Fruit fly (Drosophila melanogaster) whole organism, adult: Measurements from ENCODE around the gene Iru.
A peak's percentile ranks its signal among the peaks of the same experiment; 100 is the strongest.

Source experiments
- CG11617 ChIP-seq: fragments of 200-800 bp; sonication (Bioruptor generic); optimal IDR thresholded peaks from 2 replicates; lab custom pipeline; 2017; ENCODE audit warnings: mild to moderate bottlenecking, missing biosample characterization, missing genetic modification reagents, missing genetic modification characterization
- CG12768 ChIP-seq: fragments of 200-800 bp; sonication (Bioruptor generic); optimal IDR thresholded peaks from 2 replicates; lab custom pipeline; 2017; ENCODE audit warnings: missing biosample characterization, missing genetic modification characterization, mild to moderate bottlenecking, moderate library complexity, missing genetic modification reagents
- CG14711 ChIP-seq: fragments of 200-800 bp; sonication (Bioruptor generic); optimal IDR thresholded peaks from 2 replicates; lab custom pipeline; 2018; ENCODE audit warnings: missing biosample characterization, mild to moderate bottlenecking, missing genetic modification characterization, moderate library complexity
- CG1620 ChIP-seq: fragments of 200-800 bp; sonication (Bioruptor generic); optimal IDR thresholded peaks from 2 replicates; lab custom pipeline; 2016; ENCODE audit warnings: missing biosample characterization, missing genetic modification characterization
- CG33017 ChIP-seq: fragments of 200-800 bp; sonication (Bioruptor generic); optimal IDR thresholded peaks from 2 replicates; lab custom pipeline; 2018; ENCODE audit warnings: missing biosample characterization, mild to moderate bottlenecking, missing genetic modification characterization, moderate library complexity
- CG5204 ChIP-seq: fragments of 200-800 bp; sonication (Bioruptor generic); optimal IDR thresholded peaks from 2 replicates; lab custom pipeline; 2016; ENCODE audit warnings: missing biosample characterization, missing genetic modification characterization
- CG7045 ChIP-seq: fragments of 200-800 bp; sonication (Bioruptor generic); optimal IDR thresholded peaks from 2 replicates; lab custom pipeline; 2017; ENCODE audit warnings: missing biosample characterization, mild to moderate bottlenecking, missing genetic modification characterization
- CG7101 ChIP-seq: fragments of 200-800 bp; sonication (Bioruptor generic); optimal IDR thresholded peaks from 2 replicates; lab custom pipeline; 2018; ENCODE audit warnings: missing biosample characterization, mild to moderate bottlenecking, missing genetic modification characterization, moderate library complexity
- Clk ChIP-seq: fragments of 200-800 bp; sonication (Bioruptor generic); optimal IDR thresholded peaks from 2 replicates; lab custom pipeline; 2017; ENCODE audit warnings: missing biosample characterization, missing genetic modification characterization
- Crg-1 ChIP-seq: fragments of 200-800 bp; sonication (Bioruptor generic); optimal IDR thresholded peaks from 2 replicates; lab custom pipeline; 2016; ENCODE audit warnings: missing biosample characterization, missing genetic modification characterization
- Hr96 ChIP-seq: fragments of 200-800 bp; sonication (Bioruptor generic); optimal IDR thresholded peaks from 2 replicates; lab custom pipeline; 2016; ENCODE audit warnings: missing biosample characterization, missing genetic modification characterization
- Mnt ChIP-seq: fragments of 200-800 bp; sonication (Bioruptor generic); optimal IDR thresholded peaks from 2 replicates; lab custom pipeline; 2016; ENCODE audit warnings: missing biosample characterization, mild to moderate bottlenecking, missing genetic modification characterization
- bab1 ChIP-seq: fragments of 200-800 bp; sonication (Bioruptor generic); optimal IDR thresholded peaks from 3 replicates; lab custom pipeline; 2019; ENCODE audit warnings: missing biosample characterization, mild to moderate bottlenecking, missing genetic modification characterization, moderate library complexity
- cic ChIP-seq: fragments of 200-800 bp; sonication (Bioruptor generic); optimal IDR thresholded peaks from 2 replicates; lab custom pipeline; 2017; ENCODE audit warnings: missing biosample characterization, mild to moderate bottlenecking, missing genetic modification characterization, moderate library complexity
- cnc ChIP-seq, 2 experiments: fragments of >200 bp; optimal IDR thresholded peaks; 2 replicates each; lab custom pipeline; 2017
- kay ChIP-seq: fragments of 200-800 bp; sonication (Bioruptor generic); peaks from one replicate; lab custom pipeline; 2016; ENCODE audit warnings: missing biosample characterization, missing genetic modification characterization, borderline replicate concordance
- ovo ChIP-seq: fragments of 200-800 bp; sonication (Bioruptor generic); optimal IDR thresholded peaks from 2 replicates; lab custom pipeline; 2016; ENCODE audit warnings: missing biosample characterization, missing genetic modification characterization
- pad ChIP-seq: fragments of 200-800 bp; sonication (Bioruptor generic); optimal IDR thresholded peaks from 3 replicates; lab custom pipeline; 2017; ENCODE audit warnings: missing biosample characterization, missing genetic modification characterization, mild to moderate bottlenecking, moderate library complexity, missing genetic modification reagents
- tj ChIP-seq: fragments of 200-800 bp; sonication (Bioruptor generic); optimal IDR thresholded peaks from 3 replicates; lab custom pipeline; 2017; ENCODE audit warnings: missing biosample characterization, mild to moderate bottlenecking, missing genetic modification characterization, moderate library complexity
- toe ChIP-seq: fragments of 200-800 bp; sonication (Bioruptor generic); optimal IDR thresholded peaks from 2 replicates; lab custom pipeline; 2016; ENCODE audit warnings: missing biosample characterization, missing genetic modification characterization

Iru gene

DNA sequence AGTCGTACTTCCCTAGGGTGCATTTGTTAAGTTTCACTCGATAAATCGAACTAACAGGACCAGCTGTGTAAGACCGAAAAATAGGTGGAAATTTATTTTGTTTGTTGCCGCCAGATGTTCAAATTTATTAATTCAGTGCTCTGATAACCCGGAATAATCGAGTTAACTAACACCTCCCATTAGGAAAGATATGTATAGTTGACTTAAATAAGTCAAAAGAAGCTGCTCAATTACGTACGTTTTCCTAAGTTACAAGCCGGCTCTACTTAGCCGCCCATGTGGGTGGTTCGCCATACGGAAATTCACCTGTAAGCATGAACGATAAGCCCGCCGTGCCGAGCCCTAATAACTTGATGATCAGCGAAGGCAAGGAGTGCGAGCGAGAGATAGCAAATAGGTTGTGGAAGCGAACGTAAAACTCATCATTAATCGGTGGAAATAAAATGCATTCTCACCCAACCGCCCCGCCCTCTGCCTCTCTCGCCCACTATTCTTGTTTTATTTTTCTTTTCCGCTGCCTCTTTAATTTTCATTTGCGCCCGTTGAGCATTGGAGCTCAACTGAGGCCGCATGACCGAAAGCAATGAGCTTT is 47.7 kb downstream of the Iru start:
- TF ChIP-seq bab1 (GFP tag; lab: Kevin White, UChicago): no peak
- peak; percentile 80 to 97 for TF ChIP-seq cnc (optimal IDR thresholded peaks at IDR 0.05; lab: Kevin White, UChicago)
- TF ChIP-seq Crg-1 (GFP tag; lab: Kevin White, UChicago): no peak
- TF ChIP-seq CG14711: peak; percentile 52
- no peak for TF ChIP-seq tj (GFP tag; lab: Kevin White, UChicago)
- TF ChIP-seq pad (GFP tag; lab: Kevin White, UChicago): peak; percentile 38
- TF ChIP-seq toe (GFP tag; lab: Kevin White, UChicago): peak; percentile 69
- peak; percentile 79 for TF ChIP-seq Hr96 (GFP tag; lab: Kevin White, UChicago)
- peak; percentile 60 for TF ChIP-seq CG7045 (GFP tag; lab: Kevin White, UChicago)
- no peak for TF ChIP-seq kay (GFP tag; lab: Kevin White, UChicago)
- peak; percentile 7 for TF ChIP-seq Clk (GFP tag; lab: Kevin White, UChicago)
- no peak for TF ChIP-seq CG5204
- peak; percentile 96 for TF ChIP-seq cic (GFP tag; lab: Kevin White, UChicago)
- no peak for TF ChIP-seq ovo
- peak; percentile 87 for TF ChIP-seq Mnt (GFP tag; lab: Kevin White, UChicago)
- peak; percentile 69 for TF ChIP-seq CG33017 (tag; lab: Kevin White, UChicago)
- TF ChIP-seq CG7101 (tag; lab: Kevin White, UChicago): peak; percentile 69
- TF ChIP-seq CG1620 (GFP tag; lab: Kevin White, UChicago): no peak
- peak; percentile 74 for TF ChIP-seq CG12768 (GFP tag; lab: Kevin White, UChicago)
- TF ChIP-seq CG11617 (GFP tag; lab: Kevin White, UChicago): peak; percentile 75

dm6 chr3R:9054442-9055118 is 48.3 kb downstream of the Iru start:
- peak; percentile 98 for TF ChIP-seq kay (GFP tag; lab: Kevin White, UChicago)
- peak; percentile 27 for TF ChIP-seq pad (GFP tag; lab: Kevin White, UChicago)
- no peak for TF ChIP-seq CG1620 (GFP tag; lab: Kevin White, UChicago)
- peak; percentile 63 for TF ChIP-seq bab1 (GFP tag; lab: Kevin White, UChicago)
- no peak for TF ChIP-seq CG12768 (GFP tag; lab: Kevin White, UChicago)
- peak; percentile 42 for TF ChIP-seq CG7045 (GFP tag; lab: Kevin White, UChicago)
- no peak for TF ChIP-seq toe (GFP tag; lab: Kevin White, UChicago)
- TF ChIP-seq Hr96 (GFP tag; lab: Kevin White, UChicago): no peak
- TF ChIP-seq tj (GFP tag; lab: Kevin White, UChicago): peak; percentile 97
- peak; percentile 61 for TF ChIP-seq cic (GFP tag; lab: Kevin White, UChicago)
- peak; percentile 68 for TF ChIP-seq CG7101 (tag; lab: Kevin White, UChicago)
- no peak for TF ChIP-seq Clk (GFP tag; lab: Kevin White, UChicago)
- no peak for TF ChIP-seq CG5204
- TF ChIP-seq ovo: peak; percentile 27
- TF ChIP-seq Mnt (GFP tag; lab: Kevin White, UChicago): peak; percentile 24
- peak; percentile 55 for TF ChIP-seq CG14711
- peak; percentile 11 for TF ChIP-seq CG11617 (GFP tag; lab: Kevin White, UChicago)
- no peak for TF ChIP-seq Crg-1 (GFP tag; lab: Kevin White, UChicago)
- peak; percentile 11 for TF ChIP-seq CG33017 (tag; lab: Kevin White, UChicago)
- no peak for TF ChIP-seq cnc (optimal IDR thresholded peaks at IDR 0.05; lab: Kevin White, UChicago)

dm6 chr3R:9055119-9056105 is 49.2 kb downstream of the Iru start:
- TF ChIP-seq CG7101 (tag; lab: Kevin White, UChicago): peak; percentile 79
- TF ChIP-seq Hr96 (GFP tag; lab: Kevin White, UChicago): peak; percentile 52
- peak; percentile 89 for TF ChIP-seq bab1 (GFP tag; lab: Kevin White, UChicago)
- peak; percentile 9 for TF ChIP-seq pad (GFP tag; lab: Kevin White, UChicago)
- no peak for TF ChIP-seq cnc (optimal IDR thresholded peaks at IDR 0.05; lab: Kevin White, UChicago)
- TF ChIP-seq cic (GFP tag; lab: Kevin White, UChicago): no peak
- peak; percentile 86 for TF ChIP-seq tj (GFP tag; lab: Kevin White, UChicago)
- TF ChIP-seq CG7045 (GFP tag; lab: Kevin White, UChicago): peak; percentile 77
- TF ChIP-seq CG11617 (GFP tag; lab: Kevin White, UChicago): peak; percentile 44
- TF ChIP-seq kay (GFP tag; lab: Kevin White, UChicago): peak; percentile 92
- TF ChIP-seq CG14711: peak; percentile 83
- peak; percentile 73 for TF ChIP-seq CG33017 (tag; lab: Kevin White, UChicago)
- TF ChIP-seq toe (GFP tag; lab: Kevin White, UChicago): peak; percentile 14
- TF ChIP-seq Crg-1 (GFP tag; lab: Kevin White, UChicago): no peak
- TF ChIP-seq Clk (GFP tag; lab: Kevin White, UChicago): no peak
- TF ChIP-seq ovo: no peak
- TF ChIP-seq CG1620 (GFP tag; lab: Kevin White, UChicago): peak; percentile 59
- TF ChIP-seq CG5204: peak; percentile 43
- no peak for TF ChIP-seq CG12768 (GFP tag; lab: Kevin White, UChicago)
- TF ChIP-seq Mnt (GFP tag; lab: Kevin White, UChicago): peak; percentile 62

dm6 chr3R:9056409-9057031 is 50.3 kb downstream of the Iru start:
- TF ChIP-seq Hr96 (GFP tag; lab: Kevin White, UChicago) (peak; percentile 50), pad (GFP tag; lab: Kevin White, UChicago) (peak; percentile 90), Crg-1 (GFP tag; lab: Kevin White, UChicago) (no peak), CG7101 (tag; lab: Kevin White, UChicago) (no peak), ovo (peak; percentile 40), toe (GFP tag; lab: Kevin White, UChicago) (no peak), cnc (optimal IDR thresholded peaks at IDR 0.05; lab: Kevin White, UChicago) (no peak), CG5204 (no peak), CG7045 (GFP tag; lab: Kevin White, UChicago) (no peak), CG33017 (tag; lab: Kevin White, UChicago) (peak; percentile 31), CG14711 (no peak), cic (GFP tag; lab: Kevin White, UChicago) (no peak), tj (GFP tag; lab: Kevin White, UChicago) (no peak), Clk (GFP tag; lab: Kevin White, UChicago) (no peak), CG11617 (GFP tag; lab: Kevin White, UChicago) (no peak), Mnt (GFP tag; lab: Kevin White, UChicago) (peak; percentile 37), CG1620 (GFP tag; lab: Kevin White, UChicago) (no peak), bab1 (GFP tag; lab: Kevin White, UChicago) (no peak), CG12768 (GFP tag; lab: Kevin White, UChicago) (no peak), kay (GFP tag; lab: Kevin White, UChicago) (peak; percentile 83)
